Fruit fly (Drosophila melanogaster): ENCODE data around the gene dan.

The dan gene

DNA sequence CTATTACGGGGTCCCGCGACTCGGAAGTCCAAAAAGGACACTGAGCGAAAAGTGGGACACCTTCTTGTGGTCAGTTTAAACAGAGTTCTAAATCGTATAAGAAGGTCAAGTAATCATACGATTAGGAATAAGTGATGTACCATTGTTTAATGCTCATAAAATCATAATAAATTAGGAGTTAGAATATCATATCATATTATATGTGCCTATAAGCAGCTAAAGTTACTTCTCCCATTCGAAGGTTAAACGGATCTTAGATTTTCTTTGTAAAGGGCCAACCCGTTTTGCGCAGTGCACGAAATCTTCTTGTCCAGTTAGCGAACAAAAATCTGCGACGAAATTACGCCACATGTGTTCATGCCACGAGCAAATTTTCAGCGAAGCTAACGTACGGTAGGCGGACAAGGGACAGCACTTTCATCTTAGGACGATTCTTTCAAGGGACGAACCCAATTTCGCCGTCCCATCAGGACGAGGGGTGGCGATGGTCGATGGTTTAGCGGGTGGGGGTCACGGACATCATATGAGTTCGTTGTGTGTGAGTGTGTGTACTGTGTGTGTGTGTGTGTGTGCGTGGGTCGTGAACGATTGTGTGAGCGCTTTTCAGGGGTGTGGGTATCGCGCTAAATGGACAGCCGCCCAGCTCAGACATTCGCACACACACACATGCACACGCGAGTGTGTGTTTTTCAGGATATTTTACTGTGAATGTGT, 15.8 kb upstream of the dan start (continued):
- TF ChIP-seq CG10274 (GFP tag; optimal IDR thresholded peaks at IDR 0.05): peak; percentile 15
- peak; percentile 38 for TF ChIP-seq CG6254 (GFP tag; optimal IDR thresholded peaks at IDR 0.05)
- TF ChIP-seq CG10543 (GFP tag; optimal IDR thresholded peaks at IDR 0.05): no peak
- peak; percentile 42 for TF ChIP-seq shn (GFP tag; optimal IDR thresholded peaks at IDR 0.05)
- no peak for TF ChIP-seq gro (GFP tag; optimal IDR thresholded peaks at IDR 0.05)
- no peak for TF ChIP-seq CG18476 (GFP tag; optimal IDR thresholded peaks at IDR 0.05)
- peak; percentile 60 for TF ChIP-seq fd96Cb (tag; optimal IDR thresholded peaks at IDR 0.05)
- peak; percentile 48 for TF ChIP-seq zf30C (GFP tag; optimal IDR thresholded peaks at IDR 0.05)

- TF ChIP-seq fd102C (GFP tag; optimal IDR thresholded peaks at IDR 0.05) (peak; percentile 2), zen (tag; optimal IDR thresholded peaks at IDR 0.05) (peak; percentile 66), cad (GFP tag; optimal IDR thresholded peaks at IDR 0.05) (peak; percentile 94), ara (GFP tag; IDR thresholded peaks at IDR 0.05) (no peak), sqz (GFP tag; optimal IDR thresholded peaks at IDR 0.05) (no peak), CG6765 (GFP tag; optimal IDR thresholded peaks at IDR 0.05) (no peak), NfI (GFP tag; optimal IDR thresholded peaks at IDR 0.05) (no peak), CG6272 (GFP tag; IDR thresholded peaks at IDR 0.05) (no peak), sob (GFP tag; IDR thresholded peaks at IDR 0.05) (no peak), tll (GFP tag; optimal IDR thresholded peaks at IDR 0.05) (peak in 1 of 2 experiments; percentile 70), HLH3B (GFP tag; IDR thresholded peaks at IDR 0.05) (no peak)
Observed at dm6 chr3R:25172353-25172752, 11.8 kb upstream of the dan start.

dm6 chr3R:25172976-25173375, 11.2 kb upstream of the dan start:
- TF ChIP-seq zen (tag; optimal IDR thresholded peaks at IDR 0.05) (peak; percentile 89), twi (tag; optimal IDR thresholded peaks at IDR 0.05) (peak; percentile 10), MTF-1 (GFP tag; optimal IDR thresholded peaks at IDR 0.05; ENCODE audit: borderline replicate concordance) (no peak), CG15479 (GFP tag; optimal IDR thresholded peaks at IDR 0.05) (peak; percentile 23), D (optimal IDR thresholded peaks at IDR 0.05) (peak; percentile 92), D (GFP tag; optimal IDR thresholded peaks at IDR 0.05) (no peak), CG4404 (GFP tag; IDR thresholded peaks at IDR 0.05) (no peak), cad (GFP tag; optimal IDR thresholded peaks at IDR 0.05) (peak; percentile 18)

DNA sequence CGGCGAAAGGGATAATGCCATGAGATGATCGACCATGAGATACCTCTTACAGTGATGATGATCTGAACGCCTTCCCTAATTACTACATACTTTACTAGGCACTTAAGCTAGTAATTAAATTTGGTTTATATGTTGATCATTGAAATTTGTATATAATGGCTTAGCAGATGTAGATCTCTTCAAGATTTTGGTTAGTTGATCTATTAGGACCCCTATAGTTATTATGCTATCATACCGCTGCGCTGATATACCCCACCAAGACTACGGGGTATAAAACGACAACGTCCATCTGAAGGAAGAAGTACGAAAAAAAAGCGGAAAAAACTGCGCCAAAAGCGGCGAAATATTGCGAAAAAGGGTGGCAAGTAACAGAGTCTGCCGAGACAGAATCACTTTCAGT, 9.9 kb upstream of the dan start:
- TF ChIP-seq CG9817 (tag; optimal IDR thresholded peaks at IDR 0.05): no peak
- TF ChIP-seq D19A (tag; optimal IDR thresholded peaks at IDR 0.05): peak; percentile 49
- peak; percentile 3 for TF ChIP-seq Atf-2 (GFP tag; optimal IDR thresholded peaks at IDR 0.05)
- 0 out of 2 replicates have a peak, but pooled peaks have one; percentile 14 for TF ChIP-seq CG10959 (GFP tag; IDR thresholded peaks at IDR 0.05)
- peak; percentile 48 for TF ChIP-seq CG10267 (tag; optimal IDR thresholded peaks at IDR 0.05)
- TF ChIP-seq Pdp1 (GFP tag; optimal IDR thresholded peaks at IDR 0.05): peak in 1 of 2 experiments; percentile 37
- TF ChIP-seq Hr78 (GFP tag; optimal IDR thresholded peaks at IDR 0.05): no peak
- TF ChIP-seq jumu (GFP tag; optimal IDR thresholded peaks at IDR 0.05): no peak
- TF ChIP-seq Xrp1 (GFP tag; IDR thresholded peaks at IDR 0.05): peak; percentile 60; the same call in 1 of the 2 replicates
- peak; percentile 71 for TF ChIP-seq CG10979 (tag; optimal IDR thresholded peaks at IDR 0.05)
- peak in 1 of 2 experiments; percentile 14 for TF ChIP-seq bsh (GFP tag; optimal IDR thresholded peaks at IDR 0.05)
- peak; percentile 21 for TF ChIP-seq tin (GFP tag; optimal IDR thresholded peaks at IDR 0.05)
- TF ChIP-seq Hsf (GFP tag; optimal IDR thresholded peaks at IDR 0.05): no peak
- TF ChIP-seq Blimp-1 (GFP tag; optimal IDR thresholded peaks at IDR 0.05): peak; percentile 39
- TF ChIP-seq CG33557 (GFP tag; optimal IDR thresholded peaks at IDR 0.05): no peak
- peak; percentile 20 for TF ChIP-seq bcd (GFP tag; optimal IDR thresholded peaks at IDR 0.05)
- TF ChIP-seq Hr3 (GFP tag; optimal IDR thresholded peaks at IDR 0.05): peak; percentile 4
- TF ChIP-seq Ssrp (tag; optimal IDR thresholded peaks at IDR 0.05): peak; percentile 2
- TF ChIP-seq CG6689 (GFP tag; IDR thresholded peaks at IDR 0.05): peak; percentile 50; the same call in 1 of the 2 replicates
- TF ChIP-seq CG4404 (GFP tag; IDR thresholded peaks at IDR 0.05): peak; percentile 55
- peak; percentile 41 for TF ChIP-seq nmo (GFP tag; optimal IDR thresholded peaks at IDR 0.05)

Data from whole organism, embryonic.